Fruit fly (Drosophila melanogaster) whole organism, prepupa: Measurements from ENCODE around the gene Bsg.

Experiments used
- Blimp-1 ChIP-seq: fragments of 200-800 bp; sonication (Bioruptor generic); optimal IDR thresholded peaks from 3 replicates; lab custom pipeline; 2017; ENCODE audit warnings: missing biosample characterization, missing genetic modification characterization, mild to moderate bottlenecking, moderate library complexity, missing genetic modification reagents
- CG10631 ChIP-seq: fragments of 200-800 bp; sonication (Bioruptor generic); optimal IDR thresholded peaks from 2 replicates; lab custom pipeline; 2016; ENCODE audit warnings: missing biosample characterization, missing genetic modification characterization
- CG11294 ChIP-seq: fragments of 200-800 bp; sonication (Bioruptor generic); IDR thresholded peaks from 2 replicates; pipeline ENCODE4 v1.3.6; 2022; ENCODE audit warnings: missing biosample characterization, missing genetic modification characterization
- CG11902 ChIP-seq: fragments of 200-800 bp; sonication (Bioruptor generic); optimal IDR thresholded peaks from 3 replicates; lab custom pipeline; 2016; ENCODE audit warnings: missing biosample characterization, missing genetic modification characterization
- CG15336 ChIP-seq: fragments of 200-800 bp; sonication (Bioruptor generic); IDR thresholded peaks from 2 replicates; pipeline ENCODE4 v1.3.6; 2022; ENCODE audit warnings: missing biosample characterization, missing genetic modification characterization
- CG16779 ChIP-seq: fragments of 200-800 bp; sonication (Bioruptor generic); optimal IDR thresholded peaks from 3 replicates; lab custom pipeline; 2017; ENCODE audit warnings: missing biosample characterization, mild to moderate bottlenecking, missing genetic modification characterization
- CG3032 ChIP-seq: fragments of 200-800 bp; optimal IDR thresholded peaks from 2 replicates; lab custom pipeline; 2019; ENCODE audit warnings: missing biosample characterization, mild to moderate bottlenecking, missing genetic modification characterization, moderate library complexity
- CG32006 ChIP-seq: fragments of 200-800 bp; sonication (Bioruptor generic); optimal IDR thresholded peaks from 3 replicates; lab custom pipeline; 2017; ENCODE audit warnings: missing biosample characterization, mild to moderate bottlenecking, missing genetic modification characterization
- CG3919 ChIP-seq: fragments of 200-800 bp; sonication (Bioruptor generic); optimal IDR thresholded peaks from 3 replicates; lab custom pipeline; 2016; ENCODE audit warnings: missing biosample characterization, missing genetic modification characterization
- CG4318 ChIP-seq: fragments of 200-800 bp; sonication (Bioruptor generic); optimal IDR thresholded peaks from 3 replicates; lab custom pipeline; 2017; ENCODE audit warnings: missing biosample characterization, mild to moderate bottlenecking, missing genetic modification characterization
- CG6163 ChIP-seq: fragments of 200-800 bp; sonication (Bioruptor generic); IDR thresholded peaks from 3 replicates; pipeline ENCODE4 v1.3.6; 2022; ENCODE audit warnings: missing biosample characterization, missing genetic modification characterization
- CG6276 ChIP-seq: fragments of 200-800 bp; sonication (Bioruptor generic); optimal IDR thresholded peaks from 2 replicates; lab custom pipeline; 2017; ENCODE audit warnings: missing biosample characterization, mild to moderate bottlenecking, missing genetic modification characterization
- CG6808 ChIP-seq: fragments of 200-800 bp; sonication (Bioruptor generic); optimal IDR thresholded peaks from 3 replicates; lab custom pipeline; 2017; ENCODE audit warnings: missing biosample characterization, missing genetic modification characterization, mild to moderate bottlenecking, moderate library complexity, missing genetic modification reagents
- CG6854 ChIP-seq: fragments of 200-800 bp; sonication (Bioruptor generic); optimal IDR thresholded peaks from 2 replicates; lab custom pipeline; 2017; ENCODE audit warnings: missing biosample characterization, mild to moderate bottlenecking, missing genetic modification characterization
- CG8119 ChIP-seq: fragments of 200-800 bp; sonication (Bioruptor generic); IDR thresholded peaks from 3 replicates; pipeline ENCODE4 v1.3.6; 2022; ENCODE audit warnings: missing biosample characterization, missing genetic modification characterization
- CG8319 ChIP-seq: fragments of 200-800 bp; sonication (Bioruptor generic); optimal IDR thresholded peaks from 3 replicates; lab custom pipeline; 2016; ENCODE audit warnings: missing biosample characterization, missing genetic modification characterization
- CG8632 ChIP-seq: fragments of 200-800 bp; sonication (Bioruptor generic); optimal IDR thresholded peaks from 3 replicates; lab custom pipeline; 2016; ENCODE audit warnings: missing biosample characterization, missing genetic modification characterization
- Eip75B ChIP-seq: fragments of 200-800 bp; sonication (Bioruptor generic); optimal IDR thresholded peaks from 3 replicates; lab custom pipeline; 2016; ENCODE audit warnings: missing biosample characterization, missing genetic modification characterization
- Eip78C ChIP-seq: fragments of 200-800 bp; sonication (Bioruptor generic); peaks from one replicate; lab custom pipeline; 2016; ENCODE audit warnings: missing biosample characterization, missing genetic modification characterization
- Ets21C ChIP-seq: fragments of 200-800 bp; sonication (Bioruptor generic); optimal IDR thresholded peaks from 3 replicates; lab custom pipeline; 2016; ENCODE audit warnings: missing biosample characterization, missing genetic modification characterization
- Gug ChIP-seq: fragments of 200-800 bp; sonication (Bioruptor generic); IDR thresholded peaks from 2 replicates; pipeline ENCODE4 v1.3.6; 2022; ENCODE audit warnings: missing biosample characterization, missing genetic modification characterization
- Met ChIP-seq: fragments of 200-800 bp; sonication (Bioruptor generic); optimal IDR thresholded peaks from 3 replicates; lab custom pipeline; 2016; ENCODE audit warnings: missing biosample characterization, missing genetic modification characterization
- Smox ChIP-seq: fragments of 200-800 bp; sonication (Bioruptor generic); optimal IDR thresholded peaks from 3 replicates; lab custom pipeline; 2016; ENCODE audit warnings: missing biosample characterization, missing genetic modification characterization
- Sox102F ChIP-seq: fragments of 200-800 bp; sonication (Bioruptor generic); optimal IDR thresholded peaks from 2 replicates; lab custom pipeline; 2016; ENCODE audit warnings: missing biosample characterization, mild to moderate bottlenecking, missing genetic modification characterization
- Sox14 ChIP-seq: fragments of 200-800 bp; sonication (Bioruptor generic); optimal IDR thresholded peaks from 3 replicates; lab custom pipeline; 2016; ENCODE audit warnings: missing biosample characterization, missing genetic modification characterization
- Sox15 ChIP-seq: fragments of 200-800 bp; sonication (Bioruptor generic); optimal IDR thresholded peaks from 3 replicates; lab custom pipeline; 2016; ENCODE audit warnings: missing biosample characterization, missing genetic modification characterization
- cyc ChIP-seq: fragments of 200-800 bp; sonication (Bioruptor generic); optimal IDR thresholded peaks from 3 replicates; lab custom pipeline; 2016; ENCODE audit warnings: missing biosample characterization, missing genetic modification characterization
- eg ChIP-seq: fragments of 200-800 bp; sonication (Bioruptor generic); IDR thresholded peaks from 3 replicates; pipeline ENCODE4 v1.3.6; 2022; ENCODE audit warnings: missing biosample characterization, missing genetic modification characterization
- esn ChIP-seq: fragments of 200-800 bp; sonication (Bioruptor generic); optimal IDR thresholded peaks from 2 replicates; lab custom pipeline; 2016; ENCODE audit warnings: missing biosample characterization, mild to moderate bottlenecking, missing genetic modification characterization, moderate library complexity
- fd85E ChIP-seq: fragments of 200-800 bp; sonication (Bioruptor generic); optimal IDR thresholded peaks from 3 replicates; lab custom pipeline; 2016; ENCODE audit warnings: missing biosample characterization, missing genetic modification characterization
- lz ChIP-seq: fragments of 200-800 bp; sonication (Bioruptor generic); optimal IDR thresholded peaks from 3 replicates; lab custom pipeline; 2016; ENCODE audit warnings: missing biosample characterization, missing genetic modification characterization
- net ChIP-seq: fragments of 200-800 bp; sonication (Bioruptor generic); optimal IDR thresholded peaks from 3 replicates; lab custom pipeline; 2016; ENCODE audit warnings: missing biosample characterization, missing genetic modification characterization
- spab ChIP-seq: fragments of 200-800 bp; sonication (Bioruptor generic); optimal IDR thresholded peaks from 2 replicates; lab custom pipeline; 2017; ENCODE audit warnings: missing biosample characterization, mild to moderate bottlenecking, missing genetic modification characterization, missing genetic modification reagents
- svp ChIP-seq: fragments of 200-800 bp; sonication (Bioruptor generic); peaks from one replicate; lab custom pipeline; 2016; ENCODE audit warnings: missing biosample characterization, missing genetic modification characterization
- vri ChIP-seq: fragments of 200-800 bp; sonication (Bioruptor generic); optimal IDR thresholded peaks from 3 replicates; lab custom pipeline; 2016; ENCODE audit warnings: missing biosample characterization, mild to moderate bottlenecking, missing genetic modification characterization

Gene Bsg

dm6 chr2L:8042645-8043281 is 40.5 kb upstream of the Bsg start, which contains the start of gene RpL36A (continued):
- TF ChIP-seq CG11294 (GFP tag; lab: Robert Waterston, UW) = no peak
- no peak for TF ChIP-seq Eip78C (GFP tag; lab: Kevin White, UChicago)
- TF ChIP-seq cyc (GFP tag; lab: Kevin White, UChicago) = peak; percentile 32
- no peak for TF ChIP-seq net (GFP tag; lab: Kevin White, UChicago)
- peak; percentile 32; the same call in 2 of the 3 replicates for TF ChIP-seq CG6163 (GFP tag; lab: Robert Waterston, UW)
- TF ChIP-seq CG16779 = no peak
- no peak for TF ChIP-seq Sox14
- TF ChIP-seq Blimp-1 (GFP tag; lab: Kevin White, UChicago) = no peak
- no peak for TF ChIP-seq spab
- peak; percentile 55 for TF ChIP-seq lz (GFP tag; lab: Kevin White, UChicago)
- TF ChIP-seq vri (GFP tag; lab: Kevin White, UChicago) = no peak
- no peak for TF ChIP-seq CG6276

DNA sequence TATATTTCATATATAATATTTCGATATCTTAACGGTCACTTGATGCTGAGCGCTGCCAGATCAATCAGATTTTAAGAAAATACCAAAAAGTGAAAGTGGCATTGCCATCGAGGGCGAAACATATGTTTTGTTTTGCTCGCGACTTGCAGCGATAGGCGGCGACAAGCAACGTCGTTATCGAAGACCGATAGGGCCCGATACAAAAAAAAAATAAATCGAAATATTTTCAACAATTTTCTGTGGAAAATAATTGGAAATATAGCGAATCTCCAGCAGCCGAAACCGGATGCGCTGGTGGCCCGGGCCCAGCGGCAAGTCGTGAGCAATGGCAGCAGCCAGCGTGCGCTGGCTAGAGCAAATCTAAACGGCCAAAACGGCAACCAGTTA is 39.9 kb upstream of the Bsg start, which contains the start of gene Megf8:
Gene Megf8, plus strand, starts transcription at position 190 of the 387 bp plus-strand sequence.
- TF ChIP-seq Blimp-1 (GFP tag; lab: Kevin White, UChicago) (peak; percentile 100), CG8632 (GFP tag; lab: Kevin White, UChicago) (no peak)

- TF ChIP-seq CG3032 = peak; percentile 69
- TF ChIP-seq Met (GFP tag; lab: Kevin White, UChicago) = no peak
- no peak for TF ChIP-seq net (GFP tag; lab: Kevin White, UChicago)
- TF ChIP-seq CG32006 (GFP tag; lab: Kevin White, UChicago) = no peak
- TF ChIP-seq esn (GFP tag; lab: Kevin White, UChicago) = peak; percentile 1
- no peak for TF ChIP-seq fd85E (GFP tag; lab: Kevin White, UChicago)
- TF ChIP-seq Gug = 0 out of 2 replicates have a peak, but pooled peaks have one; percentile 15
- TF ChIP-seq CG3919 (GFP tag; lab: Kevin White, UChicago) = no peak
- peak; percentile 41 for TF ChIP-seq CG11294 (GFP tag; lab: Robert Waterston, UW)
- TF ChIP-seq CG4318 (GFP tag; lab: Kevin White, UChicago) = no peak
- no peak for TF ChIP-seq Sox15
- peak; percentile 76 for TF ChIP-seq CG8119 (GFP tag; lab: Robert Waterston, UW)
- TF ChIP-seq cyc (GFP tag; lab: Kevin White, UChicago) = no peak
- TF ChIP-seq Eip75B = no peak
- peak; percentile 73 for TF ChIP-seq CG15336
- TF ChIP-seq CG11902 (GFP tag; lab: Kevin White, UChicago) = no peak
- no peak; the same call in 1 of the 3 replicates for TF ChIP-seq eg (GFP tag; lab: Robert Waterston, UW)
- no peak for TF ChIP-seq Ets21C
- TF ChIP-seq Smox (GFP tag; lab: Kevin White, UChicago) = no peak
- TF ChIP-seq Sox102F (GFP tag; lab: Kevin White, UChicago) = no peak
- peak; percentile 20 for TF ChIP-seq CG6854 (GFP tag; lab: Kevin White, UChicago)
- TF ChIP-seq CG6808 (GFP tag; lab: Kevin White, UChicago) = no peak
- TF ChIP-seq svp = no peak
- TF ChIP-seq CG6163 (GFP tag; lab: Robert Waterston, UW) = peak; percentile 65; the same call in 1 of the 3 replicates
- TF ChIP-seq CG10631 (GFP tag; lab: Kevin White, UChicago) = peak; percentile 29
- no peak for TF ChIP-seq CG8319 (GFP tag; lab: Kevin White, UChicago)
Measured at dm6 chr2L:8071112-8071976, 11.9 kb upstream of the Bsg start, which contains the start of gene poe. TSS of gene poe (minus strand) at chr2L:8071624.
